Worm (Caenorhabditis elegans) whole organism, L4 larva: ENCODE results near the gene M01H9.3.

Source experiments
- D1046.2 ChIP-seq: fragments of 200-800 bp; sonication (Bioruptor generic); IDR thresholded peaks from 2 replicates; pipeline ENCODE4 v1.3.6; 2022; ENCODE audit warnings: missing genetic modification characterization, missing compliant biosample characterization
- F10B5.3 ChIP-seq: sonication (generic microtip); optimal IDR thresholded peaks from 2 replicates; lab custom pipeline; 2016; ENCODE audit warnings: mild to moderate bottlenecking, missing genetic modification characterization, missing compliant biosample characterization
- F37D6.2 ChIP-seq: sonication (generic microtip); optimal IDR thresholded peaks from 2 replicates; lab custom pipeline; 2016; ENCODE audit warnings: mild to moderate bottlenecking, missing genetic modification characterization, missing compliant biosample characterization
- T26A8.4 ChIP-seq: fragments of 200-800 bp; sonication (Bioruptor generic); IDR thresholded peaks from 2 replicates; pipeline ENCODE4 v1.3.6; 2022; ENCODE audit warnings: missing genetic modification characterization, missing compliant biosample characterization
- Y5F2A.4 ChIP-seq: fragments of 200-800 bp; sonication (Bioruptor generic); optimal IDR thresholded peaks from 2 replicates; lab custom pipeline; 2018; ENCODE audit warnings: mild to moderate bottlenecking, missing genetic modification characterization, missing compliant biosample characterization
- Y75B8A.6 ChIP-seq: fragments of 200-800 bp; sonication (Bioruptor generic); IDR thresholded peaks from 2 replicates; pipeline ENCODE4 v1.3.6; 2022; ENCODE audit warnings: missing genetic modification reagents, missing genetic modification characterization, missing compliant biosample characterization
- ZK337.2 ChIP-seq: fragments of 200-800 bp; sonication (Bioruptor generic); IDR thresholded peaks from 2 replicates; pipeline ENCODE4 v1.3.6; 2022; ENCODE audit warnings: missing genetic modification reagents, missing genetic modification characterization, missing compliant biosample characterization
- attf-4 ChIP-seq: sonication (generic microtip); optimal IDR thresholded peaks from 3 replicates; lab custom pipeline; 2017; ENCODE audit warnings: missing biosample characterization, missing genetic modification characterization
- ceh-82 ChIP-seq: sonication (generic microtip); optimal IDR thresholded peaks from 2 replicates; lab custom pipeline; 2017; ENCODE audit warnings: missing biosample characterization, missing genetic modification characterization
- ces-1 ChIP-seq: fragments of 150-350 bp; sonication (generic microtip); optimal IDR thresholded peaks from 4 replicates; lab custom pipeline; 2014; ENCODE audit warnings: missing biosample characterization, missing genetic modification reagents, missing genetic modification characterization
- daf-12 ChIP-seq: fragments of 150-350 bp; optimal IDR thresholded peaks from 2 replicates; lab custom pipeline; 2014; ENCODE audit warnings: missing biosample characterization, missing genetic modification reagents, missing genetic modification characterization
- daf-8 ChIP-seq: fragments of 200-800 bp; sonication (Bioruptor generic); IDR thresholded peaks from 2 replicates; pipeline ENCODE4 v1.3.6; 2022; ENCODE audit warnings: missing genetic modification characterization, missing compliant biosample characterization
- dmd-9 ChIP-seq: fragments of 200-800 bp; sonication (Bioruptor generic); IDR thresholded peaks from 2 replicates; pipeline ENCODE4 v1.3.6; 2022; ENCODE audit warnings: missing genetic modification reagents, missing genetic modification characterization, missing compliant biosample characterization
- dve-1 ChIP-seq: sonication (generic microtip); optimal IDR thresholded peaks from 2 replicates; lab custom pipeline; 2017; ENCODE audit warnings: antibody characterized with exemption, mild to moderate bottlenecking, missing genetic modification characterization, missing compliant biosample characterization; ENCODE audit not compliant: insufficient read depth
- egl-43 ChIP-seq: fragments of 200-800 bp; sonication (Bioruptor generic); IDR thresholded peaks from 2 replicates; pipeline ENCODE4 v1.3.6; 2022; ENCODE audit warnings: missing genetic modification reagents, missing genetic modification characterization, missing compliant biosample characterization
- fkh-10 ChIP-seq: fragments of 150-350 bp; optimal IDR thresholded peaks from 2 replicates; lab custom pipeline; 2014; ENCODE audit warnings: missing biosample characterization, missing genetic modification reagents, missing genetic modification characterization
- hlh-11 ChIP-seq: fragments of 200-800 bp; sonication (Bioruptor generic); optimal IDR thresholded peaks from 2 replicates; lab custom pipeline; 2018; ENCODE audit warnings: mild to moderate bottlenecking, missing genetic modification characterization, missing compliant biosample characterization
- hlh-30 ChIP-seq: sonication (generic microtip); optimal IDR thresholded peaks from 2 replicates; lab custom pipeline; 2017; ENCODE audit warnings: antibody characterized with exemption, mild to moderate bottlenecking, missing genetic modification characterization, missing compliant biosample characterization; ENCODE audit not compliant: insufficient read depth
- hmg-1.1 ChIP-seq: fragments of 200-800 bp; sonication (Bioruptor generic); IDR thresholded peaks from 2 replicates; pipeline ENCODE4 v1.3.6; 2022; ENCODE audit warnings: missing genetic modification reagents, missing genetic modification characterization, missing compliant biosample characterization
- lim-7 ChIP-seq: fragments of 200-800 bp; sonication (Bioruptor generic); IDR thresholded peaks from 2 replicates; pipeline ENCODE4 v1.3.6; 2022; ENCODE audit warnings: missing genetic modification characterization, missing compliant biosample characterization
- lin-1 ChIP-seq: fragments of 200-800 bp; sonication (Bioruptor generic); IDR thresholded peaks from 2 replicates; pipeline ENCODE4 v1.3.6; 2022; ENCODE audit warnings: missing genetic modification reagents, missing genetic modification characterization, missing compliant biosample characterization
- lsy-2 ChIP-seq, 2 experiments: fragments of 150-350 bp in 1 of 2; sonication (generic microtip) in 1 of 2; optimal IDR thresholded peaks; 2 replicates each; lab custom pipeline; 2014 to 2017; ENCODE audit warnings: missing biosample characterization in 2 of 2, missing genetic modification characterization in 2 of 2
- madf-5 ChIP-seq, 2 experiments: fragments of 200-800 bp; sonication (Bioruptor generic); IDR thresholded peaks; 2 replicates each; pipeline ENCODE4 v1.3.6; 2022; ENCODE audit warnings: missing compliant biosample characterization in 2 of 2, missing genetic modification characterization in 2 of 2
- mdt-29 ChIP-seq: fragments of 200-800 bp; sonication (Bioruptor generic); IDR thresholded peaks from 2 replicates; pipeline ENCODE4 v1.3.6; 2022; ENCODE audit warnings: missing genetic modification reagents, missing genetic modification characterization, missing compliant biosample characterization
- nhr-10 ChIP-seq: fragments of 150-350 bp; optimal IDR thresholded peaks from 2 replicates; lab custom pipeline; 2014; ENCODE audit warnings: missing biosample characterization, missing genetic modification characterization
- nhr-42 ChIP-seq: fragments of 200-800 bp; sonication (Bioruptor generic); IDR thresholded peaks from 2 replicates; pipeline ENCODE4 v1.3.6; 2022; ENCODE audit warnings: missing genetic modification characterization, missing compliant biosample characterization
- pqm-1 ChIP-seq: sonication (generic microtip); optimal IDR thresholded peaks from 2 replicates; lab custom pipeline; 2017; ENCODE audit warnings: missing biosample characterization, missing genetic modification characterization
- spr-1 ChIP-seq: sonication (generic microtip); optimal IDR thresholded peaks from 2 replicates; lab custom pipeline; 2016; ENCODE audit warnings: mild to moderate bottlenecking, missing genetic modification characterization, missing compliant biosample characterization
- spr-3 ChIP-seq: fragments of 200-800 bp; sonication (Bioruptor generic); optimal IDR thresholded peaks from 2 replicates; lab custom pipeline; 2018; ENCODE audit warnings: mild to moderate bottlenecking, missing genetic modification characterization, missing compliant biosample characterization
- tag-97 ChIP-seq: fragments of 200-800 bp; sonication (Bioruptor generic); IDR thresholded peaks from 2 replicates; pipeline ENCODE4 v1.3.6; 2022; ENCODE audit warnings: missing genetic modification characterization, missing compliant biosample characterization
- unc-130 ChIP-seq: sonication (generic microtip); optimal IDR thresholded peaks from 2 replicates; lab custom pipeline; 2016; ENCODE audit warnings: missing genetic modification reagents, missing genetic modification characterization, missing compliant biosample characterization
- vab-7 ChIP-seq: fragments of 200-800 bp; sonication (Bioruptor generic); IDR thresholded peaks from 2 replicates; pipeline ENCODE4 v1.3.6; 2022; ENCODE audit warnings: missing genetic modification reagents, missing genetic modification characterization, missing compliant biosample characterization
- zag-1 ChIP-seq: fragments of 150-350 bp; optimal IDR thresholded peaks from 2 replicates; lab custom pipeline; 2014; ENCODE audit warnings: missing biosample characterization, missing genetic modification characterization
- ztf-11 ChIP-seq: fragments of 150-350 bp; optimal IDR thresholded peaks from 2 replicates; lab custom pipeline; 2014; ENCODE audit warnings: missing biosample characterization, missing genetic modification characterization

M01H9.3 gene

DNA sequence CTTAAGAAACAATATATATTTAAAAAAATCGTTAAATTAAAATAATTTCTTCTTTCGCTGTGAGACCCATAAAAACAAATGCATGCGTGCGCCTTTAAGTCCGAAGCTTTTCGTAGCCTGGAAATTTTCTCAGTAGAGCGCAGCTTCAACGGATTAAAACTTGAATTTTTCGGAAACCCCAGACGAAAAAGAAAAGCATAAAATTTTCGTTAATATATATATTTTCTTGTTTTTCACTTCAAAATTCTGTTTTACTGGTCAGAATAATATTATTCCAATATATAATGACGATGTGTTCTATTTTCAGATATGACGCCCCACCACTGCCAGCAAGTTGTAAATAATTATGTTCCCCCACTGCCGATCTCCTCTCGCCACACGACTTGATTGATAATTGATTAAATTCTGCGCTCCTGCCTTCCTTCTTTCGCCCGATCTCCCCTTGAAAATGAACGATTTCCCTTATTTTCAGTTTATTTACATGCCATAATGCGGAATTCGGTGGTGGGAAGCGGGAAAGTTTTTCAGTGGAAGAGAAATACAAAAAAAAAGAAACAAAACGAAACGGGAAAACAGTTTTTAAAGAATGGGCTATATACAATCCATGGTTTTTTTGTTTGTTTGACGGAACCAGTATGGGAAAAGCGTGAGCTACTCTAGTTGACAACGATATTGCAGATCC is 8.7 kb downstream of the M01H9.3 start (continued):
- TF ChIP-seq hlh-30 = peak; percentile 11
- TF ChIP-seq zag-1 = no peak
- no peak for TF ChIP-seq dmd-9 (GFP tag; lab: Robert Waterston, UW)
- TF ChIP-seq F10B5.3 (tag; lab: Kevin White, UChicago) = no peak
- TF ChIP-seq lim-7 (GFP tag; lab: Robert Waterston, UW) = no peak
- no peak for TF ChIP-seq tag-97 (GFP tag; lab: Robert Waterston, UW)
- peak; percentile 49 for TF ChIP-seq hlh-11 (tag; lab: Kevin White, UChicago)
- TF ChIP-seq mdt-29 = no peak; the same call in none of the 2 replicates
- peak; percentile 33 for TF ChIP-seq spr-1 (tag; lab: Kevin White, UChicago)
- no peak for TF ChIP-seq ces-1 (GFP tag; lab: Kevin White, UChicago)
- TF ChIP-seq madf-5 (GFP tag; IDR thresholded peaks at IDR 0.05; lab: Robert Waterston, UW) = 0 out of 4 replicates have a peak, but pooled peaks of 1 of the 2 experiments have one; percentile 7
- TF ChIP-seq dve-1 (tag; lab: Kevin White, UChicago) = no peak
- peak; percentile 3; the same call in 1 of the 2 replicates for TF ChIP-seq Y75B8A.6
- no peak for TF ChIP-seq nhr-10 (tag; lab: Kevin White, UChicago)
- no peak for TF ChIP-seq hmg-1.1 (GFP tag; lab: Robert Waterston, UW)
- peak; percentile 59; the same call in 1 of the 2 replicates for TF ChIP-seq lin-1 (GFP tag; lab: Robert Waterston, UW)
- TF ChIP-seq lsy-2 (tag; optimal IDR thresholded peaks at IDR 0.05; lab: Kevin White, UChicago) = peak; percentile 33 to 72
- TF ChIP-seq pqm-1 (tag; lab: Kevin White, UChicago) = no peak
- peak; percentile 44 for TF ChIP-seq unc-130 (GFP tag; lab: Kevin White, UChicago)
- no peak for TF ChIP-seq attf-4 (tag; lab: Kevin White, UChicago)
- TF ChIP-seq daf-12 (tag; lab: Kevin White, UChicago) = no peak
- TF ChIP-seq ZK337.2 (GFP tag; lab: Robert Waterston, UW) = 0 out of 2 replicates have a peak, but pooled peaks have one; percentile 22
- peak; percentile 75; the same call in 1 of the 2 replicates for TF ChIP-seq T26A8.4
- no peak for TF ChIP-seq ztf-11 (tag; lab: Kevin White, UChicago)
- no peak for TF ChIP-seq D1046.2
- no peak for TF ChIP-seq F37D6.2 (tag; lab: Kevin White, UChicago)
- 0 out of 2 replicates have a peak, but pooled peaks have one; percentile 28 for TF ChIP-seq egl-43 (GFP tag; lab: Robert Waterston, UW)
- TF ChIP-seq, all 104 proteins: peak for 37

ce11 chrIV:4465184-4465583 is 11.7 kb downstream of the M01H9.3 start, which contains the start of gene M01H9.5:
M01H9.5 (plus strand) TSS chrIV:4465484.
- TF ChIP-seq spr-3 = no peak
- no peak for TF ChIP-seq nhr-42
- no peak for TF ChIP-seq ceh-82
- TF ChIP-seq daf-12 (tag; lab: Kevin White, UChicago) = no peak
- TF ChIP-seq dve-1 (tag; lab: Kevin White, UChicago) = no peak
- TF ChIP-seq daf-8 (GFP tag; lab: Robert Waterston, UW) = no peak
- TF ChIP-seq dmd-9 (GFP tag; lab: Robert Waterston, UW) = no peak
- no peak for TF ChIP-seq F37D6.2 (tag; lab: Kevin White, UChicago)
- no peak for TF ChIP-seq vab-7
- TF ChIP-seq, all 104 proteins: peak for 0

- TF ChIP-seq hmg-1.1 (GFP tag; lab: Robert Waterston, UW) = no peak
- TF ChIP-seq fkh-10 (GFP tag; lab: Kevin White, UChicago) = no peak
- no peak for TF ChIP-seq Y5F2A.4 (GFP tag; lab: Kevin White, UChicago)
- TF ChIP-seq hlh-30 = peak; percentile 38
- no peak for TF ChIP-seq hlh-11 (tag; lab: Kevin White, UChicago)
- TF ChIP-seq F37D6.2 (tag; lab: Kevin White, UChicago) = no peak
- TF ChIP-seq, all 104 proteins: peak for 1
Measured at ce11 chrIV:4463132-4463531, 13.7 kb downstream of the M01H9.3 start, which contains the start of gene M01H9.2. M01H9.2 (minus strand) TSS chrIV:4463232.
